Fruit fly (Drosophila melanogaster) whole organism, adult: ENCODE results near the gene CG4766.

Experiments
- CG11617 ChIP-seq: fragments of 200-800 bp; sonication (Bioruptor generic); optimal IDR thresholded peaks from 2 replicates; lab custom pipeline; 2017; ENCODE audit warnings: mild to moderate bottlenecking, missing biosample characterization, missing genetic modification reagents, missing genetic modification characterization
- CG12768 ChIP-seq: fragments of 200-800 bp; sonication (Bioruptor generic); optimal IDR thresholded peaks from 2 replicates; lab custom pipeline; 2017; ENCODE audit warnings: missing biosample characterization, missing genetic modification characterization, mild to moderate bottlenecking, moderate library complexity, missing genetic modification reagents
- CG14711 ChIP-seq: fragments of 200-800 bp; sonication (Bioruptor generic); optimal IDR thresholded peaks from 2 replicates; lab custom pipeline; 2018; ENCODE audit warnings: missing biosample characterization, mild to moderate bottlenecking, missing genetic modification characterization, moderate library complexity
- CG33017 ChIP-seq: fragments of 200-800 bp; sonication (Bioruptor generic); optimal IDR thresholded peaks from 2 replicates; lab custom pipeline; 2018; ENCODE audit warnings: missing biosample characterization, mild to moderate bottlenecking, missing genetic modification characterization, moderate library complexity
- CG5204 ChIP-seq: fragments of 200-800 bp; sonication (Bioruptor generic); optimal IDR thresholded peaks from 2 replicates; lab custom pipeline; 2016; ENCODE audit warnings: missing biosample characterization, missing genetic modification characterization
- CG7045 ChIP-seq: fragments of 200-800 bp; sonication (Bioruptor generic); optimal IDR thresholded peaks from 2 replicates; lab custom pipeline; 2017; ENCODE audit warnings: missing biosample characterization, mild to moderate bottlenecking, missing genetic modification characterization
- CG7101 ChIP-seq: fragments of 200-800 bp; sonication (Bioruptor generic); optimal IDR thresholded peaks from 2 replicates; lab custom pipeline; 2018; ENCODE audit warnings: missing biosample characterization, mild to moderate bottlenecking, missing genetic modification characterization, moderate library complexity
- Mnt ChIP-seq: fragments of 200-800 bp; sonication (Bioruptor generic); optimal IDR thresholded peaks from 2 replicates; lab custom pipeline; 2016; ENCODE audit warnings: missing biosample characterization, mild to moderate bottlenecking, missing genetic modification characterization
- bab1 ChIP-seq: fragments of 200-800 bp; sonication (Bioruptor generic); optimal IDR thresholded peaks from 3 replicates; lab custom pipeline; 2019; ENCODE audit warnings: missing biosample characterization, mild to moderate bottlenecking, missing genetic modification characterization, moderate library complexity
- cic ChIP-seq: fragments of 200-800 bp; sonication (Bioruptor generic); optimal IDR thresholded peaks from 2 replicates; lab custom pipeline; 2017; ENCODE audit warnings: missing biosample characterization, mild to moderate bottlenecking, missing genetic modification characterization, moderate library complexity
- kay ChIP-seq: fragments of 200-800 bp; sonication (Bioruptor generic); peaks from one replicate; lab custom pipeline; 2016; ENCODE audit warnings: missing biosample characterization, missing genetic modification characterization, borderline replicate concordance
- ovo ChIP-seq: fragments of 200-800 bp; sonication (Bioruptor generic); optimal IDR thresholded peaks from 2 replicates; lab custom pipeline; 2016; ENCODE audit warnings: missing biosample characterization, missing genetic modification characterization
- toe ChIP-seq: fragments of 200-800 bp; sonication (Bioruptor generic); optimal IDR thresholded peaks from 2 replicates; lab custom pipeline; 2016; ENCODE audit warnings: missing biosample characterization, missing genetic modification characterization

- TF ChIP-seq kay (GFP tag; lab: Kevin White, UChicago): no peak
- no peak for TF ChIP-seq toe (GFP tag; lab: Kevin White, UChicago)
- peak; percentile 13 for TF ChIP-seq CG11617 (GFP tag; lab: Kevin White, UChicago)
- TF ChIP-seq CG12768 (GFP tag; lab: Kevin White, UChicago): no peak
- TF ChIP-seq CG7101 (tag; lab: Kevin White, UChicago): no peak
- no peak for TF ChIP-seq bab1
- no peak for TF ChIP-seq ovo (GFP tag; lab: Kevin White, UChicago)
- no peak for TF ChIP-seq CG5204 (GFP tag; lab: Kevin White, UChicago)
- peak; percentile 20 for TF ChIP-seq CG7045 (GFP tag; lab: Kevin White, UChicago)
- TF ChIP-seq Mnt: no peak
- TF ChIP-seq cic (GFP tag; lab: Kevin White, UChicago): no peak
- no peak for TF ChIP-seq CG33017 (tag; lab: Kevin White, UChicago)
- no peak for TF ChIP-seq CG14711
These were observed 38.9 kb upstream of the CG4766 start, which contains the start of gene CG5937 for dm6 chrX:6039431-6040016.
